Worm (Caenorhabditis elegans): ENCODE results near the gene twk-22.

The twk-22 gene

DNA sequence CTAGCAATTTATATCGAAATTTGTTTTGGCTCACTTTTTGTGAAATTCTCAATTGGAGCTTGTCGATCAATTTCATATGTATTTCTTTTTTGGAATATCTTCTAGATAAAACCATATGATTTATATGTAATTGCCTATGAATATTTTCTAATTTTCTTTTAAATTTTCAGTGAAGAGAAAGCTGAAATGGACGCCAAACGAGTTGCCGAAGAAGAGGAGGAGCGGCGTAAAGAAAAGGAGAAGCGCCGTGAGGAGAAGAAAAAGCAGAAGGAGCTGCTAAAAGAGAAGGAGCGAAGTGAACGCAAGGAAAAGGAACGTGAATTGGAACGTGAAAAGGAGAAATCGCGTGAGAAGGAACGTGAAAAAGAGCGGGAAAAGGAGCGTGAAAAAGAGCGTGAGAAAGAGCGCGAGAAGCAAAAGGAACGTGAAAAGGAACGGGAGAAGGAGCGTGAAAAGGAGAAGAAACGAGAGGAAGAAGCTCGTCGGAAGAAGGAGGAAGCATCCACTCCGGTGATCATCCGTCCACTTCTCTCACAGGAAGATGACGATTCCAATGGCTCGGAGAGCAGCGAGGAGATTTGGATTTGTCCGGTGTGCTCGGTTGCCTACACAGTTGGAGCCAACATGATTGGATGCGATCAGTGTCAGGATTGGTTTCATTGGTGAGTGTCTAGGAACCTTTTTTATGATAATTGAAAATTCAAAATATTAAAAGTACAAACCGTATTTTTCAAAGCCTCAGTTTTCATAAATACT lies 37.8 kb downstream of the twk-22 start:
- TF ChIP-seq unc-62 (GFP tag; optimal IDR thresholded peaks at IDR 0.05) = no peak

- no peak for TF ChIP-seq unc-62 (GFP tag; optimal IDR thresholded peaks at IDR 0.05)
Measured at ce11 chrX:16345296-16345695, 39.0 kb downstream of the twk-22 start.

DNA sequence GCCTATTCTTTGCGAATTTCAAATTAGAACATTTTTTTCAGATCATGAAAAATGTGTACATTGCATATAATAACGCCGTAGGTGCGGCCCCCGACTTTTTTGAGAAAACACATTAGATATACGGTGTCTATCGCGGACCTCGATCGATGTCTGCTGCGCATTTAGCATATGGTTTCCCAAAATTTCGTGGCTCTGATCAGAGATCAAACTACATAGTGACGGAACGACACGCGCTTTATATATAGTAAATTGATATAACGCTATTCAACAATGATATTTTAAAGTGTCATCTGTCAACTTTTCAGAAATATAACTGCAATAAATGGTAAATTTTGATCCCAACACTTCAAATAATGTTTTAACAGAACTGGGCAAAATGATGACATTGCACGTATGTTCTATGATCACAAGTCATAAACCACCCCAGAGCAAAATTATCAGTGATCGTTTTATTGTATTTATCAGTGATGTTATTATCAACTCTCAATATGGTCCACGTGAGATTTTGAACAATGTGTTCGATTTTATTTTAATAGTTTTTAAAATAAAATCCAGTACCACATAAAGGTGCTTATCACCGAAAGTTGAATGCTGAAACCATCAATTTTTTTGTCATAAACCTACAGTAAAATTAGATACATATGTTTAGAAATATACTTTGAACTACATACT lies 40.1 kb downstream of the twk-22 start:
- TF ChIP-seq unc-62 (GFP tag; optimal IDR thresholded peaks at IDR 0.05) = no peak

- TF ChIP-seq unc-62 (GFP tag; optimal IDR thresholded peaks at IDR 0.05) = no peak
Measured at ce11 chrX:16349019-16349418, 42.8 kb downstream of the twk-22 start.

ce11 chrX:16352503-16352902 lies 46.2 kb downstream of the twk-22 start:
- TF ChIP-seq unc-62 (GFP tag; optimal IDR thresholded peaks at IDR 0.05) = no peak

DNA sequence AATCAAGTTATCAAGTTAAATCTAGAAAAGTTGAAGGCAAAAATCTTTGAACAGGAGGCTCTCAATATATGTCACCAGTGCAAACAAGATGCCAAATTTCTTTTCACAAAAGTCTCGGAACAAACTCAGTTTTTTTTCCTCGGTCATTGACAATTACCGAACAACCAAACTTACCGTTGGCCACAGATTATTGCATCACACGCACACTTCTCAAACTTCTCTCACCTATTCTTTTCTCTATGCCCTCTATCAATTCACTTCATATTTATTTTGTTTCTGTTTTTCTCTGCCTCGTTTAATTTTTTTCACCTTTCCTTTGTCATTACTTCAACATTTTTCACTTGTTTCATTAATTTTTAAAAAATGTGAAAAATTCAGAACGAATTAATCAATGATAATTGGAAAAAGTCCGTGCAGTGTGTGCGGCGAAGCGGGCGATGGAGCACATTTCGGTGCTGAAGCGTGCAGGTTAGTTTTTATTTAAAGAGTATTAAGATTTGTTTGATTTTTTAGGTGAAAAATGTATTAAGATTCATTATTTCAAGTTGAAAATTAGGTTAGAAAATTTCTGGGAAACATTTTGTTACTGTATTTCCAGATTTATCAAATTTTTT lies 48.4 kb downstream of the twk-22 start, which contains the start of gene nhr-28:
nhr-28 (plus strand) TSS at position 379 of the 614 bp plus-strand sequence.
- TF ChIP-seq unc-62 (GFP tag; optimal IDR thresholded peaks at IDR 0.05) = no peak

DNA sequence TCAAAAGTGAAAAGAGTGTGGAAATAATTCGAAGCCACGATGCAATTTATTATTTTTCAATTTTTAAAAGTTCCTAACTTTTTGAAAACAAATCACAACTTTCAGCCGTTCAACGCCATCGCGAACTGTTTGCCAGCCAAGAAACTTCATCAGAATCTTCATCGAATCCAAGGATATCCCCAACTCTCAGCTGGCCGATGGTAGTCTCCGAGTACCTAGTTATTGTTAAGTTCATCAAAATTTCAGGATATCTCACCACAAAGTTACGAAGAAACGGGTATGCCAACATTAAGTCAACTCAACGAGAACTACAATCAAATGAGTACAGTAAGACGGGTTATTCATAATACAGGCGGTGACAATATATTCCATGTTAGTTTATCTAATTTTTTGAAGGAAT lies 50.1 kb downstream of the twk-22 start:
- no peak for TF ChIP-seq unc-62 (GFP tag; optimal IDR thresholded peaks at IDR 0.05)

ce11 chrX:16357531-16357930 lies 51.3 kb downstream of the twk-22 start:
- TF ChIP-seq unc-62 (GFP tag; optimal IDR thresholded peaks at IDR 0.05) = no peak

ce11 chrX:16361001-16361400 lies 54.7 kb downstream of the twk-22 start:
- no peak for TF ChIP-seq unc-62 (GFP tag; optimal IDR thresholded peaks at IDR 0.05)

DNA sequence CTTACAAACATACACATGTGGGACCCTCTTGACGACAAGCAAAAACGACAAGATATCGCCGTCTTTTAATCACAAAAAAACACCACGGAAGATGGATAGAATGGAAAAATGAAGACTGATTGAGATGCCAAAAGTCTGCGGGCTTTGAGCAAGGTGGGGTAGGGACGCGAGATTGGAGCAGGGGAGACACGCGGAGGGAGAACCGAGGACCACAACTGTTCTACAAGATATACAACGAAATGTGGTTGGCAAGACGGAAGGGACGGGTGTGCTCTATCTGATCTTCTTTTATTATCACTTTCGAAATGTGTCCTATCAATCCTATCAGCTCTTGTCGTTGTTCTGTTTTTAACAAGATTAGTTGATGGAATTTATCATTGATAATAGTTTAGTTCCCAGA lies 57.4 kb downstream of the twk-22 start:
- no peak for TF ChIP-seq unc-62 (GFP tag; optimal IDR thresholded peaks at IDR 0.05)

All from whole organism, dauer.